Fruit fly (Drosophila melanogaster): ENCODE results near the gene Sgs3.
A peak's percentile ranks its signal among the peaks of the same experiment; 100 is the strongest.

Sgs3 gene

dm6 chr3L:11491222-11491873, 20.7 kb upstream of the Sgs3 start (continued):
- TF ChIP-seq CG16815 (GFP tag; optimal IDR thresholded peaks at IDR 0.05): peak; percentile 34
- peak; percentile 15 for TF ChIP-seq D19A (tag; optimal IDR thresholded peaks at IDR 0.05)
- TF ChIP-seq CG4360 (GFP tag; IDR thresholded peaks at IDR 0.05): no peak
- TF ChIP-seq mirr (GFP tag; optimal IDR thresholded peaks at IDR 0.05): peak; percentile 31
- TF ChIP-seq CG30020 (tag; optimal IDR thresholded peaks at IDR 0.05): no peak
- TF ChIP-seq CG32772 (GFP tag; IDR thresholded peaks at IDR 0.05): peak; percentile 58; the same call in 1 of the 2 replicates
- TF ChIP-seq CG34422 (GFP tag; IDR thresholded peaks at IDR 0.05): peak; percentile 71; the same call in 2 of the 3 replicates
- no peak for TF ChIP-seq insv (GFP tag; optimal IDR thresholded peaks at IDR 0.05)
- peak; percentile 37; the same call in 1 of the 2 replicates for TF ChIP-seq CG31224 (GFP tag; IDR thresholded peaks at IDR 0.05)
- no peak for TF ChIP-seq dan (GFP tag; IDR thresholded peaks at IDR 0.05)
- TF ChIP-seq ap (GFP tag; IDR thresholded peaks at IDR 0.05): peak; percentile 59
- no peak for TF ChIP-seq tna (GFP tag; IDR thresholded peaks at IDR 0.05; ENCODE audit: partially characterized antibody)
- TF ChIP-seq CG10654 (GFP tag; optimal IDR thresholded peaks at IDR 0.05): peak; percentile 12
- TF ChIP-seq CG15601 (tag; optimal IDR thresholded peaks at IDR 0.05): no peak
- TF ChIP-seq Atf6 (GFP tag; IDR thresholded peaks at IDR 0.05): peak; percentile 67
- peak; percentile 77 for TF ChIP-seq Rfx (GFP tag; IDR thresholded peaks at IDR 0.05)
- TF ChIP-seq h (optimal IDR thresholded peaks at IDR 0.05): no peak
- peak; percentile 67 for TF ChIP-seq NfI (GFP tag; optimal IDR thresholded peaks at IDR 0.05)
- peak; percentile 59 for TF ChIP-seq dimm (GFP tag; IDR thresholded peaks at IDR 0.05)
- no peak; the same call in 1 of the 2 replicates for TF ChIP-seq MBD-R2 (GFP tag; IDR thresholded peaks at IDR 0.05)
- TF ChIP-seq CG18619 (GFP tag; optimal IDR thresholded peaks at IDR 0.05): peak; percentile 49
- TF ChIP-seq Gug (GFP tag; IDR thresholded peaks at IDR 0.05): peak; percentile 57; the same call in 3 of the 4 replicates
- no peak for TF ChIP-seq Spps (tag; optimal IDR thresholded peaks at IDR 0.05)
- TF ChIP-seq CG16863 (GFP tag; optimal IDR thresholded peaks at IDR 0.05): peak; percentile 33
- TF ChIP-seq al (GFP tag; IDR thresholded peaks at IDR 0.05): peak; percentile 14; the same call in 1 of the 2 replicates
- TF ChIP-seq sens (GFP tag): peak; percentile 89
- no peak for TF ChIP-seq CG16779 (GFP tag; IDR thresholded peaks at IDR 0.05)
- peak; percentile 58; the same call in 1 of the 2 replicates for TF ChIP-seq H2.0 (GFP tag; IDR thresholded peaks at IDR 0.05)
- TF ChIP-seq crp (GFP tag; optimal IDR thresholded peaks at IDR 0.05): no peak
- TF ChIP-seq CG15514 (GFP tag; optimal IDR thresholded peaks at IDR 0.05): peak; percentile 50
- TF ChIP-seq wdn (GFP tag; IDR thresholded peaks at IDR 0.05): peak; percentile 46; the same call in 1 of the 2 replicates
- TF ChIP-seq sima (GFP tag; optimal IDR thresholded peaks at IDR 0.05): no peak
- peak; percentile 33 to 50 for TF ChIP-seq Pdp1 (GFP tag; optimal IDR thresholded peaks at IDR 0.05)
- TF ChIP-seq CG12104 (GFP tag; optimal IDR thresholded peaks at IDR 0.05): peak; percentile 15
- no peak for TF ChIP-seq gfzf (GFP tag; optimal IDR thresholded peaks at IDR 0.05)
- TF ChIP-seq Antp (GFP tag; optimal IDR thresholded peaks at IDR 0.05): peak; percentile 24
- no peak for TF ChIP-seq HLH54F (GFP tag; optimal IDR thresholded peaks at IDR 0.05)
- TF ChIP-seq CG31365 (tag; optimal IDR thresholded peaks at IDR 0.05): no peak
- peak; percentile 46; the same call in 1 of the 3 replicates for TF ChIP-seq ase (GFP tag; IDR thresholded peaks at IDR 0.05)
- TF ChIP-seq CG7839 (tag; optimal IDR thresholded peaks at IDR 0.05): peak; percentile 74
- TF ChIP-seq CG32767 (GFP tag; IDR thresholded peaks at IDR 0.05): peak; percentile 49; the same call in 1 of the 2 replicates
- TF ChIP-seq B-H2 (GFP tag; optimal IDR thresholded peaks at IDR 0.05): peak; percentile 33
- TF ChIP-seq CG13287 (GFP tag; IDR thresholded peaks at IDR 0.05; ENCODE audit: partially characterized antibody): no peak
- TF ChIP-seq CG15479 (GFP tag; optimal IDR thresholded peaks at IDR 0.05): no peak
- TF ChIP-seq Dref (GFP tag; IDR thresholded peaks at IDR 0.05): no peak
- TF ChIP-seq CG6791 (GFP tag; IDR thresholded peaks at IDR 0.05; ENCODE audit: partially characterized antibody): no peak
- TF ChIP-seq CG6689 (GFP tag; IDR thresholded peaks at IDR 0.05): peak; percentile 56; the same call in 1 of the 2 replicates
- TF ChIP-seq sim (GFP tag; IDR thresholded peaks at IDR 0.05): no peak
- TF ChIP-seq CG6654 (GFP tag; optimal IDR thresholded peaks at IDR 0.05): peak; percentile 13
- TF ChIP-seq eve (GFP tag; optimal IDR thresholded peaks at IDR 0.05): no peak
- no peak for TF ChIP-seq hth (optimal IDR thresholded peaks at IDR 0.05)

Data from whole organism, embryonic.